Fruit fly (Drosophila melanogaster) Kc167 (cell line): ENCODE measurements around the gene CG11498.

Source experiments
- Sin3A ChIP-seq: fragments of >200 bp; optimal IDR thresholded peaks from 2 replicates; lab custom pipeline; 2018; ENCODE audit warnings: missing external identifiers
- insv ChIP-seq: fragments of >200 bp; optimal IDR thresholded peaks from 3 replicates; lab custom pipeline; 2018; ENCODE audit warnings: missing external identifiers
- ttk ChIP-seq: sonication (Bioruptor generic); optimal IDR thresholded peaks from 2 replicates; lab custom pipeline; 2017; ENCODE audit warnings: missing external identifiers

dm6 chr3R:30170671-30171667 is 10.7 kb upstream of the CG11498 start, which contains the start of gene Rsod:
- no peak for TF ChIP-seq ttk (lab: Kevin White, UChicago)
- no peak for TF ChIP-seq Sin3A (lab: Kevin White, UChicago)
- TF ChIP-seq insv: no peak
